Fruit fly (Drosophila melanogaster) whole organism, prepupa: ENCODE data around the gene LSm-4.
A peak's percentile ranks its signal among the peaks of the same experiment; 100 is the strongest.

Experiments
- Blimp-1 ChIP-seq: fragments of 200-800 bp; sonication (Bioruptor generic); optimal IDR thresholded peaks from 3 replicates; lab custom pipeline; 2017; ENCODE audit warnings: missing biosample characterization, missing genetic modification characterization, mild to moderate bottlenecking, moderate library complexity, missing genetic modification reagents
- CG10631 ChIP-seq: fragments of 200-800 bp; sonication (Bioruptor generic); optimal IDR thresholded peaks from 2 replicates; lab custom pipeline; 2016; ENCODE audit warnings: missing biosample characterization, missing genetic modification characterization
- CG10669 ChIP-seq: fragments of 200-800 bp; sonication (Bioruptor generic); optimal IDR thresholded peaks from 3 replicates; lab custom pipeline; 2018; ENCODE audit warnings: missing biosample characterization, mild to moderate bottlenecking, missing genetic modification characterization, moderate library complexity
- CG11762 ChIP-seq: fragments of 200-800 bp; sonication (Bioruptor generic); optimal IDR thresholded peaks from 3 replicates; lab custom pipeline; 2016; ENCODE audit warnings: missing biosample characterization, missing genetic modification characterization; ENCODE audit not compliant: insufficient read depth
- CG15336 ChIP-seq: fragments of 200-800 bp; sonication (Bioruptor generic); IDR thresholded peaks from 2 replicates; pipeline ENCODE4 v1.3.6; 2022; ENCODE audit warnings: missing biosample characterization, missing genetic modification characterization
- CG1621 ChIP-seq: fragments of 200-800 bp; sonication (Bioruptor generic); optimal IDR thresholded peaks from 3 replicates; lab custom pipeline; 2018; ENCODE audit warnings: missing biosample characterization, mild to moderate bottlenecking, missing genetic modification characterization
- CG3032 ChIP-seq: fragments of 200-800 bp; optimal IDR thresholded peaks from 2 replicates; lab custom pipeline; 2019; ENCODE audit warnings: missing biosample characterization, mild to moderate bottlenecking, missing genetic modification characterization, moderate library complexity
- CG31627 ChIP-seq: fragments of 200-800 bp; sonication (Bioruptor generic); optimal IDR thresholded peaks from 3 replicates; lab custom pipeline; 2016; ENCODE audit warnings: missing biosample characterization, missing genetic modification characterization
- CG3919 ChIP-seq: fragments of 200-800 bp; sonication (Bioruptor generic); optimal IDR thresholded peaks from 3 replicates; lab custom pipeline; 2016; ENCODE audit warnings: missing biosample characterization, missing genetic modification characterization
- CG4318 ChIP-seq: fragments of 200-800 bp; sonication (Bioruptor generic); optimal IDR thresholded peaks from 3 replicates; lab custom pipeline; 2017; ENCODE audit warnings: missing biosample characterization, mild to moderate bottlenecking, missing genetic modification characterization
- CG6163 ChIP-seq: fragments of 200-800 bp; sonication (Bioruptor generic); IDR thresholded peaks from 3 replicates; pipeline ENCODE4 v1.3.6; 2022; ENCODE audit warnings: missing biosample characterization, missing genetic modification characterization
- CG6276 ChIP-seq: fragments of 200-800 bp; sonication (Bioruptor generic); optimal IDR thresholded peaks from 2 replicates; lab custom pipeline; 2017; ENCODE audit warnings: missing biosample characterization, mild to moderate bottlenecking, missing genetic modification characterization
- CG6808 ChIP-seq: fragments of 200-800 bp; sonication (Bioruptor generic); optimal IDR thresholded peaks from 3 replicates; lab custom pipeline; 2017; ENCODE audit warnings: missing biosample characterization, missing genetic modification characterization, mild to moderate bottlenecking, moderate library complexity, missing genetic modification reagents
- CG6854 ChIP-seq: fragments of 200-800 bp; sonication (Bioruptor generic); optimal IDR thresholded peaks from 2 replicates; lab custom pipeline; 2017; ENCODE audit warnings: missing biosample characterization, mild to moderate bottlenecking, missing genetic modification characterization
- CG7368 ChIP-seq: fragments of 200-800 bp; sonication (Bioruptor generic); optimal IDR thresholded peaks from 3 replicates; lab custom pipeline; 2016; ENCODE audit warnings: missing biosample characterization, missing genetic modification characterization
- CG8119 ChIP-seq: fragments of 200-800 bp; sonication (Bioruptor generic); IDR thresholded peaks from 3 replicates; pipeline ENCODE4 v1.3.6; 2022; ENCODE audit warnings: missing biosample characterization, missing genetic modification characterization
- CG8319 ChIP-seq: fragments of 200-800 bp; sonication (Bioruptor generic); optimal IDR thresholded peaks from 3 replicates; lab custom pipeline; 2016; ENCODE audit warnings: missing biosample characterization, missing genetic modification characterization
- CG9139 ChIP-seq: fragments of 200-800 bp; sonication (Bioruptor generic); optimal IDR thresholded peaks from 3 replicates; lab custom pipeline; 2017; ENCODE audit warnings: missing biosample characterization, mild to moderate bottlenecking, missing genetic modification characterization
- Eip75B ChIP-seq: fragments of 200-800 bp; sonication (Bioruptor generic); optimal IDR thresholded peaks from 3 replicates; lab custom pipeline; 2016; ENCODE audit warnings: missing biosample characterization, missing genetic modification characterization
- Eip78C ChIP-seq: fragments of 200-800 bp; sonication (Bioruptor generic); peaks from one replicate; lab custom pipeline; 2016; ENCODE audit warnings: missing biosample characterization, missing genetic modification characterization
- Ets21C ChIP-seq: fragments of 200-800 bp; sonication (Bioruptor generic); optimal IDR thresholded peaks from 3 replicates; lab custom pipeline; 2016; ENCODE audit warnings: missing biosample characterization, missing genetic modification characterization
- Hr38 ChIP-seq: sonication (Bioruptor generic); optimal IDR thresholded peaks from 2 replicates; lab custom pipeline; 2016; ENCODE audit warnings: missing biosample characterization, missing genetic modification characterization
- Hr39 ChIP-seq: fragments of 200-800 bp; sonication (Bioruptor generic); optimal IDR thresholded peaks from 2 replicates; lab custom pipeline; 2016; ENCODE audit warnings: missing biosample characterization, missing genetic modification characterization
- Met ChIP-seq: fragments of 200-800 bp; sonication (Bioruptor generic); optimal IDR thresholded peaks from 3 replicates; lab custom pipeline; 2016; ENCODE audit warnings: missing biosample characterization, missing genetic modification characterization
- OdsH ChIP-seq: fragments of 200-800 bp; sonication (Bioruptor generic); optimal IDR thresholded peaks from 3 replicates; lab custom pipeline; 2016; ENCODE audit warnings: missing biosample characterization, missing genetic modification characterization
- Smox ChIP-seq: fragments of 200-800 bp; sonication (Bioruptor generic); optimal IDR thresholded peaks from 3 replicates; lab custom pipeline; 2016; ENCODE audit warnings: missing biosample characterization, missing genetic modification characterization
- Sox14 ChIP-seq: fragments of 200-800 bp; sonication (Bioruptor generic); optimal IDR thresholded peaks from 3 replicates; lab custom pipeline; 2016; ENCODE audit warnings: missing biosample characterization, missing genetic modification characterization
- Sox15 ChIP-seq: fragments of 200-800 bp; sonication (Bioruptor generic); optimal IDR thresholded peaks from 3 replicates; lab custom pipeline; 2016; ENCODE audit warnings: missing biosample characterization, missing genetic modification characterization
- achi ChIP-seq: fragments of 200-800 bp; sonication (Bioruptor generic); optimal IDR thresholded peaks from 3 replicates; lab custom pipeline; 2016; ENCODE audit warnings: missing biosample characterization, missing genetic modification characterization
- dac ChIP-seq: fragments of 200-800 bp; sonication (Bioruptor generic); optimal IDR thresholded peaks from 2 replicates; lab custom pipeline; 2017; ENCODE audit warnings: missing biosample characterization, mild to moderate bottlenecking, missing genetic modification characterization
- dsx ChIP-seq: fragments of 200-800 bp; optimal IDR thresholded peaks from 3 replicates; lab custom pipeline; 2019; ENCODE audit warnings: missing biosample characterization, mild to moderate bottlenecking, missing genetic modification characterization, moderate library complexity; ENCODE audit not compliant: poor library complexity, severe bottlenecking
- esn ChIP-seq: fragments of 200-800 bp; sonication (Bioruptor generic); optimal IDR thresholded peaks from 2 replicates; lab custom pipeline; 2016; ENCODE audit warnings: missing biosample characterization, mild to moderate bottlenecking, missing genetic modification characterization, moderate library complexity
- fd59A ChIP-seq: fragments of 200-800 bp; sonication (Bioruptor generic); optimal IDR thresholded peaks from 2 replicates; lab custom pipeline; 2017; ENCODE audit warnings: missing biosample characterization, mild to moderate bottlenecking, missing genetic modification characterization, missing genetic modification reagents
- fkh ChIP-seq: fragments of 200-800 bp; sonication (Bioruptor generic); optimal IDR thresholded peaks from 3 replicates; lab custom pipeline; 2017; ENCODE audit warnings: missing biosample characterization, mild to moderate bottlenecking, missing genetic modification characterization, moderate library complexity
- net ChIP-seq: fragments of 200-800 bp; sonication (Bioruptor generic); optimal IDR thresholded peaks from 3 replicates; lab custom pipeline; 2016; ENCODE audit warnings: missing biosample characterization, missing genetic modification characterization
- salr ChIP-seq, 2 experiments: fragments of 200-800 bp; sonication (Bioruptor generic); optimal IDR thresholded peaks; 3 replicates each; lab custom pipeline; 2016 to 2018; ENCODE audit warnings: missing biosample characterization in 2 of 2, missing genetic modification characterization in 2 of 2, mild to moderate bottlenecking in 1 of 2
- ss ChIP-seq, 2 experiments: fragments of 200-800 bp; sonication (Bioruptor generic); optimal IDR thresholded peaks; 2 replicates in 1 of 2; 3 replicates in 1 of 2; lab custom pipeline; 2017 to 2018; ENCODE audit warnings: mild to moderate bottlenecking in 2 of 2, missing biosample characterization in 2 of 2, missing genetic modification characterization in 2 of 2, moderate library complexity in 1 of 2
- topi ChIP-seq: fragments of 200-800 bp; sonication (Bioruptor generic); optimal IDR thresholded peaks from 3 replicates; lab custom pipeline; 2016; ENCODE audit warnings: missing biosample characterization, missing genetic modification characterization
- vri ChIP-seq: fragments of 200-800 bp; sonication (Bioruptor generic); optimal IDR thresholded peaks from 3 replicates; lab custom pipeline; 2016; ENCODE audit warnings: missing biosample characterization, mild to moderate bottlenecking, missing genetic modification characterization

LSm-4 gene

DNA sequence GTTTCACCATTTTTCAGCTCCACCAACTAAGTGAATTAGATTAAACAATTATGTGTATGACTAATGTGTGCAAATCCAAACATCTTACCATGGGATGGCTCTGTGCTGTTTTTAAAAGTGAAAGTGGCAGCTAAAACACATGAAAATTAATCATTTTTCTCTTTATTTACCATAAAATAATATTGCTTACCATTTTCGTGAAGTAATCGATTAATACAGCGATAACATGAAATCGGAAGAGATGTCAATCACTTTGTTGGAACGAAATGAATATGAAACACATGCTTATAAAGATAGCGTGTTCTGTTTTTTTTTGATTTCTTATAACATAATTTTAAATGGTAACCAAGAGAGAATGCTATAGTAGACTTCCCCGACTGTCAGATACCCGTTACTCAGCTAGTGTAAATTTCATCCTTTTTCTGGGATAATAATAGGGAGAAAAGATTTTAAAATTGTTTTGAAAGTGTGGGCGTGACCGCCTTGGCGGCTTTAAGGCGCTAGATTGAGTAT, 1.1 kb downstream of the LSm-4 start:
- TF ChIP-seq CG6276, result no peak
- TF ChIP-seq CG6854 (GFP tag; lab: Kevin White, UChicago), result no peak
- no peak for TF ChIP-seq CG10631
- no peak for TF ChIP-seq OdsH
- TF ChIP-seq Hr39 (GFP tag; lab: Kevin White, UChicago), result no peak
- no peak for TF ChIP-seq Smox (GFP tag; lab: Kevin White, UChicago)
- TF ChIP-seq fkh (GFP tag; lab: Kevin White, UChicago), result peak; percentile 9
- TF ChIP-seq Hr38 (GFP tag; lab: Kevin White, UChicago), result no peak
- TF ChIP-seq Eip78C (GFP tag; lab: Kevin White, UChicago), result peak; percentile 50
- TF ChIP-seq CG4318 (GFP tag; lab: Kevin White, UChicago), result no peak
- TF ChIP-seq CG8319 (GFP tag; lab: Kevin White, UChicago), result no peak
- no peak for TF ChIP-seq salr (GFP tag; optimal IDR thresholded peaks at IDR 0.05; lab: Kevin White, UChicago)
- peak; percentile 78 for TF ChIP-seq CG10669

DNA sequence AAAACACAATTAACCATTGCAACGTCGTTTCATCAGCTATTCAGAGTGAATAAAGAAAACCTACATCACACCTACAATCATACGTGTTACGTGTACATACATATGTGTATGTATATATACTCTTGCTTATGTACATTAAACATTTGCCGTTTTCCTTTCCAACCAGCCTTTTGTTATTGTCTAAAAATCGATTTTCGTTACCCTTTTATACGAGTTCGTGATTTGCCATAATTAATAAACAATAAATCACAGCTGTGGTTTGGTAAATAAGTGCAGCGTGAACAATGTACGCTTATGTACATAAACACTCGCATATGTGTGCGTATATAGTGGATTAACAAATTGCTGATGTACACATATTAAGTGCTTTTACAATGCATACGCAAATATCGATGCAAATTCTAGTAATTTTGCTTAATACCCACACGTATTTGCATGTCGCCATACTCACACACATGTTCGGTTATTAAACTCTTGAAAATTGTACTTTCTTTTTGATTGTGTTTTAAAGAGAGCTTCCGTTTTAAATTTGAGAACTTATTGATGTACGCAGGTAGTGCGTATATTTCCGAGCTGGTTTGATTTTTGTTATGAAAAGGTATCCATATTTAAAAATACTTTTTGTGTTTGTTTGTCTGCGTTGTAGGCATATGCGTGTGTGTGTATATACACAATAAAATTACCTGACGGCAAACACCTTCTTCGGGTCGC, 8.0 kb downstream of the LSm-4 start:
- TF ChIP-seq esn (GFP tag; lab: Kevin White, UChicago) (peak; percentile 14), Smox (GFP tag; lab: Kevin White, UChicago) (no peak), salr (GFP tag; optimal IDR thresholded peaks at IDR 0.05; lab: Kevin White, UChicago) (no peak), Sox14 (no peak), fkh (GFP tag; lab: Kevin White, UChicago) (peak; percentile 83), topi (GFP tag; lab: Kevin White, UChicago) (peak; percentile 28), CG8319 (GFP tag; lab: Kevin White, UChicago) (no peak), dsx (GFP tag; lab: Kevin White, UChicago) (no peak), CG4318 (GFP tag; lab: Kevin White, UChicago) (no peak), CG7368 (GFP tag; lab: Kevin White, UChicago) (no peak), CG9139 (no peak), vri (GFP tag; lab: Kevin White, UChicago) (peak; percentile 50), Ets21C (GFP tag; lab: Kevin White, UChicago) (no peak), CG11762 (GFP tag; lab: Kevin White, UChicago) (no peak), Eip75B (GFP tag; lab: Kevin White, UChicago) (no peak), net (GFP tag; lab: Kevin White, UChicago) (no peak), CG6163 (no peak), Sox15 (no peak), achi (no peak), ss (GFP tag; optimal IDR thresholded peaks at IDR 0.05; lab: Kevin White, UChicago) (peak in 1 of 2 experiments; percentile 72), CG6808 (GFP tag; lab: Kevin White, UChicago) (no peak), CG1621 (tag; lab: Kevin White, UChicago) (no peak), CG3919 (GFP tag; lab: Kevin White, UChicago) (no peak), CG8119 (GFP tag; lab: Robert Waterston, UW) (no peak), CG31627 (GFP tag; lab: Kevin White, UChicago) (no peak), Blimp-1 (GFP tag; lab: Kevin White, UChicago) (no peak), Eip78C (GFP tag; lab: Kevin White, UChicago) (peak; percentile 46)

DNA sequence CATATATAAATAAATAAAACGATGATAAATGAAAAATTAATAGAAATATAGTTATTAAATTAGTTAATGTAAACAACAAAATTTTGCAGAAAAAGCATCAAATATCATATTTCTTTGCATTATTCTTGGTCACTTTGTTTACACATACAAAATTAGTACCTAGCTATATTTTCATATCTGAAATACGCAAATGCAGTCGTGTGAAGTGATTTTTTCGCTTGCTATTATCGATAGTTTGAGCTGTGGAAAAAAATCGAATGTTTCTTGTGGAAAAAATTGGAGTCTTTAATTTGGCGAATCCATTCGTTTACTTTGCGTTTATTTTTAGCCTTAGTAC, 8.5 kb downstream of the LSm-4 start, which contains the start of gene Cnot4:
Gene Cnot4, plus strand, starts transcription at position 229 of the 337 bp plus-strand sequence.
- TF ChIP-seq Hr39 (GFP tag; lab: Kevin White, UChicago) (no peak), Met (GFP tag; lab: Kevin White, UChicago) (no peak), Sox14 (no peak), fd59A (GFP tag; lab: Kevin White, UChicago) (no peak), dac (GFP tag; lab: Kevin White, UChicago) (no peak), CG3032 (tag; lab: Kevin White, UChicago) (no peak), CG15336 (GFP tag; lab: Robert Waterston, UW) (no peak), achi (no peak)
